Fruit fly (Drosophila melanogaster) whole organism, wandering third instar larva: ENCODE results near the gene Ada1-2.

Experiments used
- Abd-B ChIP-seq: fragments of >200 bp; optimal IDR thresholded peaks from 2 replicates; lab custom pipeline; 2017; ENCODE audit warnings: missing biosample characterization, missing genetic modification characterization
- CG32264 ChIP-seq: fragments of 200-800 bp; sonication (Bioruptor generic); optimal IDR thresholded peaks from 2 replicates; lab custom pipeline; 2016; ENCODE audit warnings: missing biosample characterization, missing genetic modification characterization
- CG9705 ChIP-seq: fragments of 200-800 bp; sonication (Bioruptor generic); optimal IDR thresholded peaks from 2 replicates; lab custom pipeline; 2018; ENCODE audit warnings: missing biosample characterization, mild to moderate bottlenecking, missing genetic modification characterization
- Dfd ChIP-seq: fragments of >200 bp; optimal IDR thresholded peaks from 2 replicates; lab custom pipeline; 2017; ENCODE audit warnings: missing biosample characterization, missing genetic modification characterization
- GATAd ChIP-seq: sonication (Bioruptor generic); optimal IDR thresholded peaks from 2 replicates; lab custom pipeline; 2016; ENCODE audit warnings: missing biosample characterization, missing genetic modification characterization
- HLH106 ChIP-seq: fragments of 200-800 bp; optimal IDR thresholded peaks from 3 replicates; lab custom pipeline; 2019; ENCODE audit warnings: missing biosample characterization, mild to moderate bottlenecking, missing genetic modification characterization, moderate library complexity
- Hnf4 ChIP-seq: fragments of 200-800 bp; sonication (Bioruptor generic); optimal IDR thresholded peaks from 2 replicates; lab custom pipeline; 2016; ENCODE audit warnings: missing biosample characterization, mild to moderate bottlenecking, missing genetic modification characterization
- Hr83 ChIP-seq: fragments of 200-300 bp; sonication (Bioruptor generic); optimal IDR thresholded peaks from 2 replicates; lab custom pipeline; 2016; ENCODE audit warnings: missing biosample characterization, mild to moderate bottlenecking, missing genetic modification characterization, moderate library complexity; ENCODE audit not compliant: poor library complexity, severe bottlenecking
- Jra ChIP-seq: sonication (Bioruptor generic); optimal IDR thresholded peaks from 2 replicates; lab custom pipeline; 2016; ENCODE audit warnings: missing biosample characterization, missing genetic modification characterization
- Mio ChIP-seq: sonication (Bioruptor generic); optimal IDR thresholded peaks from 2 replicates; lab custom pipeline; 2016; ENCODE audit warnings: missing biosample characterization, missing genetic modification characterization
- N ChIP-seq: fragments of >200 bp; optimal IDR thresholded peaks from 2 replicates; lab custom pipeline; 2018; ENCODE audit warnings: missing biosample characterization, missing external identifiers, missing genetic modification characterization
- OdsH ChIP-seq: fragments of 200-800 bp; sonication (Bioruptor generic); optimal IDR thresholded peaks from 2 replicates; lab custom pipeline; 2016; ENCODE audit warnings: missing biosample characterization, mild to moderate bottlenecking, missing genetic modification characterization
- Rel ChIP-seq, 2 experiments: fragments of 200-800 bp; sonication (Bioruptor generic) in 1 of 2; optimal IDR thresholded peaks; 2 replicates in 1 of 2; 3 replicates in 1 of 2; lab custom pipeline; 2016 to 2019; ENCODE audit warnings: mild to moderate bottlenecking in 2 of 2, missing biosample characterization in 2 of 2, missing genetic modification characterization in 2 of 2, moderate library complexity in 1 of 2
- Sp1 ChIP-seq: fragments of 200-800 bp; sonication (Bioruptor generic); optimal IDR thresholded peaks from 3 replicates; lab custom pipeline; 2019; ENCODE audit warnings: missing biosample characterization, mild to moderate bottlenecking, missing genetic modification characterization, moderate library complexity
- Vsx2 ChIP-seq: fragments of 200-300, 225-300 bp; sonication (Bioruptor generic); optimal IDR thresholded peaks from 2 replicates; lab custom pipeline; 2018; ENCODE audit warnings: missing biosample characterization, missing genetic modification characterization; ENCODE audit not compliant: partially characterized antibody
- br ChIP-seq: fragments of 200-800 bp; sonication (Bioruptor generic); optimal IDR thresholded peaks from 2 replicates; lab custom pipeline; 2016; ENCODE audit warnings: missing biosample characterization, missing genetic modification characterization
- dl ChIP-seq, 2 experiments: fragments of 175-275, 200-275 bp in 1 of 2; fragments of 200-275 bp in 1 of 2; sonication (Bioruptor generic); optimal IDR thresholded peaks; lab custom pipeline; 2018; ENCODE audit warnings: mild to moderate bottlenecking in 2 of 2, missing biosample characterization in 2 of 2, missing genetic modification characterization in 2 of 2, moderate library complexity in 2 of 2; ENCODE audit not compliant: partially characterized antibody in 2 of 2, insufficient read depth in 1 of 2
- dmrt93B ChIP-seq: fragments of 200-800 bp; sonication (Bioruptor generic); optimal IDR thresholded peaks from 2 replicates; lab custom pipeline; 2018; ENCODE audit warnings: missing biosample characterization, mild to moderate bottlenecking, missing genetic modification characterization
- dsf ChIP-seq: sonication (Bioruptor generic); optimal IDR thresholded peaks from 2 replicates; lab custom pipeline; 2016; ENCODE audit warnings: missing biosample characterization, missing genetic modification characterization, borderline replicate concordance
- ey ChIP-seq: fragments of 200-800 bp; sonication (Bioruptor generic); optimal IDR thresholded peaks from 2 replicates; lab custom pipeline; 2016; ENCODE audit warnings: missing biosample characterization, missing genetic modification characterization
- foxo ChIP-seq, 2 experiments: fragments of 200-800 bp; sonication (Bioruptor generic); optimal IDR thresholded peaks; 2 replicates in 1 of 2; 3 replicates in 1 of 2; lab custom pipeline; 2016 to 2017; ENCODE audit warnings: missing biosample characterization in 2 of 2, missing genetic modification characterization in 2 of 2
- fru ChIP-seq: fragments of 200-800 bp; sonication (Bioruptor generic); optimal IDR thresholded peaks from 3 replicates; lab custom pipeline; 2016; ENCODE audit warnings: missing biosample characterization, mild to moderate bottlenecking, missing genetic modification characterization
- h ChIP-seq: fragments of 200-800 bp; sonication (Bioruptor generic); optimal IDR thresholded peaks from 3 replicates; lab custom pipeline; 2016; ENCODE audit warnings: missing biosample characterization, mild to moderate bottlenecking, missing genetic modification characterization
- jim ChIP-seq: fragments of 175-275, 200-325 bp; sonication (Bioruptor generic); optimal IDR thresholded peaks from 2 replicates; lab custom pipeline; 2016; ENCODE audit warnings: missing biosample characterization, mild to moderate bottlenecking, missing genetic modification characterization
- pan ChIP-seq: fragments of >200 bp; optimal IDR thresholded peaks from 2 replicates; lab custom pipeline; 2017
- psq ChIP-seq: fragments of 200-800 bp; sonication (Bioruptor generic); optimal IDR thresholded peaks from 3 replicates; lab custom pipeline; 2017; ENCODE audit warnings: missing biosample characterization, mild to moderate bottlenecking, missing genetic modification characterization, moderate library complexity
- rgr ChIP-seq: fragments of 200-800 bp; sonication (Bioruptor generic); optimal IDR thresholded peaks from 3 replicates; lab custom pipeline; 2016; ENCODE audit warnings: missing biosample characterization, mild to moderate bottlenecking, missing genetic modification characterization
- sage ChIP-seq: fragments of 200-800 bp; sonication (Bioruptor generic); optimal IDR thresholded peaks from 2 replicates; lab custom pipeline; 2016; ENCODE audit warnings: missing biosample characterization, mild to moderate bottlenecking, missing genetic modification characterization
- sv ChIP-seq: fragments of 200-800 bp; sonication (Bioruptor generic); optimal IDR thresholded peaks from 3 replicates; lab custom pipeline; 2016; ENCODE audit warnings: missing biosample characterization, missing genetic modification characterization
- woc ChIP-seq: sonication (Bioruptor generic); optimal IDR thresholded peaks from 2 replicates; lab custom pipeline; 2016; ENCODE audit warnings: missing biosample characterization, mild to moderate bottlenecking, missing genetic modification characterization

The Ada1-2 gene

DNA sequence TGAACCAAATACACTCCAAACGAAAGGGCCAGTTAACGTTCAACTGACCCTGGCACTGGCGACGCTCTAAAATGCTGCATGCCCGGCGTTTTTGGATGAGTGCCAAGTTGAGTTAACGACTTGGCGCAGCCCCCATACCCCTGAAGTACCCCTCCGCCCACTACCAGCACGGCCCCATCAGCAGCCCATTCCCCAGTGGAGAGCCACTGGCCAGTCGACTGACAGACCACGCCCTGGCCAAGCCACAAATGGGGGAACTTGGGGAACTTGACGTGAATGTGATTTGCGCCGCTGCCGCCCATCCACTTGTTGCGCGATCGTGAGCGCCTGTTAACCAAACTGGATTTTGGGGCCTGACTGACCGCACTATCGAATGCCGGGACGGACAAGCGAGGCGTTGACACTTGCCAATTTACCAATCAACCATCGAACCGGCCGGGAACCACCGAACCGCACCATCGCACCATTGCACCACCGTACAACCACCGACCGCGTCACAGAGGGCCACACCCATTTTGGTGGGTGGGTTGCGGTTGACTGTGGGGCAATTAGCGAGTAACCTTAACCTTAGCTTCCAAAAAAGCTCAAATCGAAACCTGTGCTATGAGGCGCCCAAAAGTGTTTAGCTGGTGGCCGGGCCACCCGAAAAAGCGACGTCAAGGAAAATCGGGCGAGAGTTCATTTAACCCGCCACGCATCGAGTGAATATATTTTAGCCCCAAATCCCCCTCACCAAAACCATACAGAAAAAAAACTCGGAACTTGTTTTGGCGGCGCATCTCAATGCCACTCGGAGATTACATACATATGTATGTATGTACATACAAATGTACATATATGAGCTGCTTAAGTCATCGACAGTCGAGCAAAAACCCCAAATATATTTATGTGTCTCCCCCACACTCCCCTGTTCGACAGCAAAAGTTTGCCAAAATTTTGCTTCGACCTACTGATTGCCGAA, 13.0 kb downstream of the Ada1-2 start:
- TF ChIP-seq N (GFP tag; lab: Kevin White, UChicago): no peak
- TF ChIP-seq pan (lab: Kevin White, UChicago): no peak
- no peak for TF ChIP-seq dsf (GFP tag; lab: Kevin White, UChicago)
- no peak for TF ChIP-seq woc (GFP tag; lab: Kevin White, UChicago)
- TF ChIP-seq fru: peak; percentile 23
- TF ChIP-seq dl (GFP tag; optimal IDR thresholded peaks at IDR 0.05; lab: Kevin White, UChicago; ENCODE audit: insufficient read depth in 1 of 2, partially characterized antibody in 2 of 2): peak; percentile 59 to 62
- TF ChIP-seq rgr (GFP tag; lab: Kevin White, UChicago): peak; percentile 1
- no peak for TF ChIP-seq jim (GFP tag; lab: Kevin White, UChicago)
- no peak for TF ChIP-seq Rel (GFP tag; optimal IDR thresholded peaks at IDR 0.05; lab: Kevin White, UChicago)
- TF ChIP-seq Rel (tag; optimal IDR thresholded peaks at IDR 0.05; lab: Kevin White, UChicago): peak; percentile 100
- peak; percentile 59 for TF ChIP-seq br (GFP tag; lab: Kevin White, UChicago)
- peak; percentile 5 for TF ChIP-seq psq (GFP tag; lab: Kevin White, UChicago)
- peak; percentile 40 for TF ChIP-seq Jra
- TF ChIP-seq sage (GFP tag; lab: Kevin White, UChicago): peak; percentile 53
- TF ChIP-seq Sp1 (GFP tag; lab: Kevin White, UChicago): peak; percentile 27

dm6 chr2L:12006397-12007330, 14.0 kb downstream of the Ada1-2 start:
- TF ChIP-seq woc (GFP tag; lab: Kevin White, UChicago): peak; percentile 93
- TF ChIP-seq foxo (GFP tag; optimal IDR thresholded peaks at IDR 0.05; lab: Kevin White, UChicago): peak; percentile 62 to 88
- peak; percentile 88 for TF ChIP-seq psq (GFP tag; lab: Kevin White, UChicago)
- peak; percentile 83 for TF ChIP-seq fru
- TF ChIP-seq Abd-B (GFP tag; lab: Kevin White, UChicago): no peak
- TF ChIP-seq HLH106 (tag; lab: Kevin White, UChicago): peak; percentile 95
- TF ChIP-seq OdsH: peak; percentile 86
- TF ChIP-seq ey: peak; percentile 54
- TF ChIP-seq Vsx2 (GFP tag; lab: Kevin White, UChicago): no peak
- peak; percentile 78 for TF ChIP-seq Hr83 (GFP tag; lab: Kevin White, UChicago)
- peak; percentile 97 for TF ChIP-seq Sp1 (GFP tag; lab: Kevin White, UChicago)
- TF ChIP-seq h (GFP tag; lab: Kevin White, UChicago): peak; percentile 64
- peak; percentile 88 for TF ChIP-seq sv (GFP tag; lab: Kevin White, UChicago)
- no peak for TF ChIP-seq Hnf4
- TF ChIP-seq sage (GFP tag; lab: Kevin White, UChicago): peak; percentile 77
- peak; percentile 30 for TF ChIP-seq Dfd
- TF ChIP-seq rgr (GFP tag; lab: Kevin White, UChicago): peak; percentile 83
- TF ChIP-seq CG32264 (GFP tag; lab: Kevin White, UChicago): peak; percentile 46
- TF ChIP-seq dsf (GFP tag; lab: Kevin White, UChicago): no peak
- peak; percentile 70 for TF ChIP-seq jim (GFP tag; lab: Kevin White, UChicago)
- TF ChIP-seq GATAd (GFP tag; lab: Kevin White, UChicago): no peak
- TF ChIP-seq Rel (GFP tag; optimal IDR thresholded peaks at IDR 0.05; lab: Kevin White, UChicago): no peak
- peak; percentile 87 for TF ChIP-seq Rel (tag; optimal IDR thresholded peaks at IDR 0.05; lab: Kevin White, UChicago)
- peak; percentile 87 for TF ChIP-seq CG9705 (GFP tag; lab: Kevin White, UChicago)
- TF ChIP-seq dmrt93B: peak; percentile 86
- peak; percentile 56 to 70 for TF ChIP-seq dl (GFP tag; optimal IDR thresholded peaks at IDR 0.05; lab: Kevin White, UChicago; ENCODE audit: insufficient read depth in 1 of 2, partially characterized antibody in 2 of 2)
- peak; percentile 57 for TF ChIP-seq br (GFP tag; lab: Kevin White, UChicago)
- TF ChIP-seq Mio (GFP tag; lab: Kevin White, UChicago): no peak
